Fruit fly (Drosophila melanogaster) Kc167 (cell line): Measurements from ENCODE around the gene CG44014.

Source experiments
- h ChIP-seq: fragments of >200 bp; optimal IDR thresholded peaks from 3 replicates; lab custom pipeline; 2018; ENCODE audit warnings: missing external identifiers
- psq ChIP-seq: fragments of >200 bp; optimal IDR thresholded peaks from 2 replicates; lab custom pipeline; 2017; ENCODE audit warnings: missing external identifiers

- no peak for TF ChIP-seq psq (lab: Kevin White, UChicago)
- TF ChIP-seq h = no peak
Measured at dm6 chr3R:15553566-15553965, 44.9 kb upstream of the CG44014 start.
